Worm (Caenorhabditis elegans) whole organism, L4 larva: ENCODE data around the gene C27H5.2.
A peak's percentile ranks its signal among the peaks of the same experiment; 100 is the strongest.

ENCODE experiments used
- F10B5.3 ChIP-seq: sonication (generic microtip); optimal IDR thresholded peaks from 2 replicates; lab custom pipeline; 2016; ENCODE audit warnings: mild to moderate bottlenecking, missing genetic modification characterization, missing compliant biosample characterization
- F49E8.2 ChIP-seq: sonication (generic microtip); optimal IDR thresholded peaks from 2 replicates; lab custom pipeline; 2016; ENCODE audit warnings: missing compliant biosample characterization, mild to moderate bottlenecking, missing genetic modification characterization, borderline replicate concordance
- T26A8.4 ChIP-seq: fragments of 200-800 bp; sonication (Bioruptor generic); IDR thresholded peaks from 2 replicates; pipeline ENCODE4 v1.3.6; 2022; ENCODE audit warnings: missing genetic modification characterization, missing compliant biosample characterization
- Y75B8A.6 ChIP-seq: fragments of 200-800 bp; sonication (Bioruptor generic); IDR thresholded peaks from 2 replicates; pipeline ENCODE4 v1.3.6; 2022; ENCODE audit warnings: missing genetic modification reagents, missing genetic modification characterization, missing compliant biosample characterization
- ZK337.2 ChIP-seq: fragments of 200-800 bp; sonication (Bioruptor generic); IDR thresholded peaks from 2 replicates; pipeline ENCODE4 v1.3.6; 2022; ENCODE audit warnings: missing genetic modification reagents, missing genetic modification characterization, missing compliant biosample characterization
- attf-4 ChIP-seq: sonication (generic microtip); optimal IDR thresholded peaks from 3 replicates; lab custom pipeline; 2017; ENCODE audit warnings: missing biosample characterization, missing genetic modification characterization
- ceh-20 ChIP-seq: fragments of 200-800 bp; sonication (Bioruptor generic); IDR thresholded peaks from 2 replicates; pipeline ENCODE4 v1.3.6; 2022; ENCODE audit warnings: missing genetic modification reagents, missing genetic modification characterization, missing compliant biosample characterization
- ceh-44 ChIP-seq: fragments of 200-800 bp; sonication (Bioruptor generic); IDR thresholded peaks from 2 replicates; pipeline ENCODE4 v1.3.6; 2022; ENCODE audit warnings: missing genetic modification reagents, missing genetic modification characterization, missing compliant biosample characterization
- ctbp-1 ChIP-seq: fragments of 200-800 bp; sonication (Bioruptor generic); IDR thresholded peaks from 2 replicates; pipeline ENCODE4 v1.3.6; 2022; ENCODE audit warnings: missing genetic modification reagents, missing genetic modification characterization, missing compliant biosample characterization
- daf-12 ChIP-seq: fragments of 150-350 bp; optimal IDR thresholded peaks from 2 replicates; lab custom pipeline; 2014; ENCODE audit warnings: missing biosample characterization, missing genetic modification reagents, missing genetic modification characterization
- daf-16 ChIP-seq, 3 experiments: sonication (generic microtip); optimal IDR thresholded peaks; 2 replicates each; lab custom pipeline; 2016 to 2017; ENCODE audit warnings: missing genetic modification characterization in 3 of 3, missing genetic modification reagents in 3 of 3, mild to moderate bottlenecking in 2 of 3, missing compliant biosample characterization in 2 of 3, missing biosample characterization in 1 of 3, moderate library complexity in 1 of 3
- daf-19 ChIP-seq: fragments of 200-800 bp; sonication (Bioruptor generic); conservative IDR thresholded peaks from 2 replicates; pipeline ENCODE4 v1.3.6; 2022; ENCODE audit warnings: missing genetic modification characterization, missing compliant biosample characterization
- daf-8 ChIP-seq: fragments of 200-800 bp; sonication (Bioruptor generic); IDR thresholded peaks from 2 replicates; pipeline ENCODE4 v1.3.6; 2022; ENCODE audit warnings: missing genetic modification characterization, missing compliant biosample characterization
- dmd-6 ChIP-seq: fragments of 200-800 bp; sonication (Bioruptor generic); IDR thresholded peaks from 2 replicates; pipeline ENCODE4 v1.3.6; 2022; ENCODE audit warnings: missing genetic modification reagents, missing genetic modification characterization, missing compliant biosample characterization
- dmd-8 ChIP-seq: fragments of 200-800 bp; sonication (Bioruptor generic); IDR thresholded peaks from 2 replicates; pipeline ENCODE4 v1.3.6; 2022; ENCODE audit warnings: missing genetic modification characterization, missing compliant biosample characterization
- dmd-9 ChIP-seq: fragments of 200-800 bp; sonication (Bioruptor generic); IDR thresholded peaks from 2 replicates; pipeline ENCODE4 v1.3.6; 2022; ENCODE audit warnings: missing genetic modification reagents, missing genetic modification characterization, missing compliant biosample characterization
- dpl-1 ChIP-seq: fragments of 150-350 bp; optimal IDR thresholded peaks from 2 replicates; lab custom pipeline; 2014; ENCODE audit warnings: missing biosample characterization, missing genetic modification reagents, missing genetic modification characterization
- duxl-1 ChIP-seq: sonication (generic microtip); optimal IDR thresholded peaks from 2 replicates; lab custom pipeline; 2016; ENCODE audit warnings: mild to moderate bottlenecking, missing genetic modification characterization, moderate library complexity, missing compliant biosample characterization; ENCODE audit not compliant: poor library complexity
- egl-27 ChIP-seq: sonication (generic microtip); optimal IDR thresholded peaks from 3 replicates; lab custom pipeline; 2017; ENCODE audit warnings: missing biosample characterization, missing genetic modification reagents, missing genetic modification characterization
- egl-43 ChIP-seq: fragments of 200-800 bp; sonication (Bioruptor generic); IDR thresholded peaks from 2 replicates; pipeline ENCODE4 v1.3.6; 2022; ENCODE audit warnings: missing genetic modification reagents, missing genetic modification characterization, missing compliant biosample characterization
- hlh-11 ChIP-seq: fragments of 200-800 bp; sonication (Bioruptor generic); optimal IDR thresholded peaks from 2 replicates; lab custom pipeline; 2018; ENCODE audit warnings: mild to moderate bottlenecking, missing genetic modification characterization, missing compliant biosample characterization
- jun-1 ChIP-seq: fragments of 150-350 bp; optimal IDR thresholded peaks from 2 replicates; lab custom pipeline; 2014; ENCODE audit warnings: missing biosample characterization, missing genetic modification reagents, missing genetic modification characterization
- lin-29 ChIP-seq: fragments of 200-800 bp; sonication (Bioruptor generic); IDR thresholded peaks from 2 replicates; pipeline ENCODE4 v1.3.6; 2022; ENCODE audit warnings: missing genetic modification reagents, missing genetic modification characterization, missing compliant biosample characterization
- lir-3 ChIP-seq: sonication (generic microtip); optimal IDR thresholded peaks from 2 replicates; lab custom pipeline; 2016; ENCODE audit warnings: mild to moderate bottlenecking, missing genetic modification characterization, missing compliant biosample characterization
- madf-5 ChIP-seq, 2 experiments: fragments of 200-800 bp; sonication (Bioruptor generic); IDR thresholded peaks; 2 replicates each; pipeline ENCODE4 v1.3.6; 2022; ENCODE audit warnings: missing compliant biosample characterization in 2 of 2, missing genetic modification characterization in 2 of 2
- nhr-102 ChIP-seq: sonication (generic microtip); optimal IDR thresholded peaks from 2 replicates; lab custom pipeline; 2016; ENCODE audit warnings: mild to moderate bottlenecking, missing genetic modification characterization, moderate library complexity, missing compliant biosample characterization
- nhr-28 ChIP-seq: fragments of 150-350 bp; optimal IDR thresholded peaks from 2 replicates; lab custom pipeline; 2014; ENCODE audit warnings: missing biosample characterization, missing genetic modification characterization
- nhr-41 ChIP-seq: fragments of 200-800 bp; sonication (Bioruptor generic); IDR thresholded peaks from 2 replicates; pipeline ENCODE4 v1.3.6; 2022; ENCODE audit warnings: missing genetic modification reagents, missing genetic modification characterization, missing compliant biosample characterization
- nhr-48 ChIP-seq: sonication (generic microtip); optimal IDR thresholded peaks from 2 replicates; lab custom pipeline; 2016; ENCODE audit warnings: mild to moderate bottlenecking, missing genetic modification characterization, missing compliant biosample characterization
- nhr-76 ChIP-seq: fragments of 150-350 bp; optimal IDR thresholded peaks from 2 replicates; lab custom pipeline; 2014; ENCODE audit warnings: missing biosample characterization, missing genetic modification characterization
- pha-4 ChIP-seq, 2 experiments: fragments of 150-350 bp in 1 of 2; fragments of 200-800 bp in 1 of 2; sonication (Bioruptor generic) in 1 of 2; IDR thresholded peaks in 1 of 2; optimal IDR thresholded peaks in 1 of 2; 2 replicates each; pipeline versions ENCODE4 v1.3.6 to Lab custom; 2014 to 2022; ENCODE audit warnings: missing genetic modification characterization in 2 of 2, missing genetic modification reagents in 2 of 2, missing biosample characterization in 1 of 2, missing compliant biosample characterization in 1 of 2
- php-3 ChIP-seq: fragments of 200-800 bp; sonication (Bioruptor generic); IDR thresholded peaks from 2 replicates; pipeline ENCODE4 v1.3.6; 2022; ENCODE audit warnings: missing genetic modification reagents, missing genetic modification characterization, missing compliant biosample characterization
- pqm-1 ChIP-seq: sonication (generic microtip); optimal IDR thresholded peaks from 2 replicates; lab custom pipeline; 2017; ENCODE audit warnings: missing biosample characterization, missing genetic modification characterization
- rbr-2 ChIP-seq: sonication (generic microtip); optimal IDR thresholded peaks from 2 replicates; lab custom pipeline; 2016; ENCODE audit warnings: missing genotype, missing genetic modification characterization, missing compliant biosample characterization
- saeg-2 ChIP-seq: fragments of 200-800 bp; sonication (Bioruptor generic); IDR thresholded peaks from 2 replicates; pipeline ENCODE4 v1.3.6; 2022; ENCODE audit warnings: missing genetic modification reagents, missing genetic modification characterization, missing compliant biosample characterization
- sdz-12 ChIP-seq: fragments of 200-800 bp; sonication (Bioruptor generic); optimal IDR thresholded peaks from 2 replicates; lab custom pipeline; 2018; ENCODE audit warnings: mild to moderate bottlenecking, missing genetic modification characterization, missing compliant biosample characterization
- skn-1 ChIP-seq: fragments of 150-350 bp; optimal IDR thresholded peaks from 2 replicates; lab custom pipeline; 2014; ENCODE audit warnings: missing biosample characterization, missing genetic modification characterization
- spr-1 ChIP-seq: sonication (generic microtip); optimal IDR thresholded peaks from 2 replicates; lab custom pipeline; 2016; ENCODE audit warnings: mild to moderate bottlenecking, missing genetic modification characterization, missing compliant biosample characterization
- spr-3 ChIP-seq: fragments of 200-800 bp; sonication (Bioruptor generic); optimal IDR thresholded peaks from 2 replicates; lab custom pipeline; 2018; ENCODE audit warnings: mild to moderate bottlenecking, missing genetic modification characterization, missing compliant biosample characterization
- tag-97 ChIP-seq: fragments of 200-800 bp; sonication (Bioruptor generic); IDR thresholded peaks from 2 replicates; pipeline ENCODE4 v1.3.6; 2022; ENCODE audit warnings: missing genetic modification characterization, missing compliant biosample characterization
- unc-39 ChIP-seq: sonication (generic microtip); optimal IDR thresholded peaks from 2 replicates; lab custom pipeline; 2017; ENCODE audit warnings: missing biosample characterization, missing genetic modification characterization
- unc-62 ChIP-seq, 3 experiments: fragments of 150-350 bp in 1 of 3; sonication (generic microtip); optimal IDR thresholded peaks in 2 of 3; peaks in 1 of 3; 1 replicate in 1 of 3; 2 replicates in 2 of 3; lab custom pipeline; 2014 to 2017; ENCODE audit warnings: missing biosample characterization in 3 of 3, missing genetic modification characterization in 3 of 3, missing genetic modification reagents in 3 of 3, missing genotype in 1 of 3
- zag-1 ChIP-seq: fragments of 150-350 bp; optimal IDR thresholded peaks from 2 replicates; lab custom pipeline; 2014; ENCODE audit warnings: missing biosample characterization, missing genetic modification characterization
- zfp-3 ChIP-seq: fragments of 200-800 bp; sonication (Bioruptor generic); conservative IDR thresholded peaks from 2 replicates; pipeline ENCODE4 v1.3.6; 2022; ENCODE audit warnings: missing genetic modification reagents, missing genetic modification characterization, missing compliant biosample characterization

The C27H5.2 gene

DNA sequence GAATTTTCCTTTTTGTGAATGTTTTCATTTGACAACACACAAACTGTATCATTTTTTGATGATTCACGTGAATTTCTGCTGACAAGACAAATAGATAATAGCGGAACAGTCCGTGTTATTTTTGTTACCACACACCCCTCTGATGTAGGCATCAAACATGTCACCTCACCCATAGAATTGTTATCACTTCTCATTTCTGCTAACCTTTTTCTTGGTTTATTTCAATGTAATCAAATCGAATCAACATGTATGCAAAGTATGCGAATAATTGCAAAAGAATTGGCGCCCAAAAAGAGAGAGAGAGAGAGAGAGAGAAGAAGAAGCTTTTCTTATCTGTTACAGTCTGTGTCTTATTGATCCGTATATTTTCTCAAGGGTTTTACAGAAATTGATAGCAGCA lies 2.0 kb downstream of the C27H5.2 start (continued):
- TF ChIP-seq daf-16 (GFP tag; optimal IDR thresholded peaks at IDR 0.05; lab: Kevin White, UChicago), result no peak
- TF ChIP-seq daf-16 (tag; optimal IDR thresholded peaks at IDR 0.05; lab: Kevin White, UChicago), result peak; percentile 95
- TF ChIP-seq skn-1 (tag; lab: Kevin White, UChicago), result no peak
- no peak for TF ChIP-seq F49E8.2 (tag; lab: Kevin White, UChicago)
- TF ChIP-seq dmd-6 (GFP tag; lab: Robert Waterston, UW), result peak; percentile 78

DNA sequence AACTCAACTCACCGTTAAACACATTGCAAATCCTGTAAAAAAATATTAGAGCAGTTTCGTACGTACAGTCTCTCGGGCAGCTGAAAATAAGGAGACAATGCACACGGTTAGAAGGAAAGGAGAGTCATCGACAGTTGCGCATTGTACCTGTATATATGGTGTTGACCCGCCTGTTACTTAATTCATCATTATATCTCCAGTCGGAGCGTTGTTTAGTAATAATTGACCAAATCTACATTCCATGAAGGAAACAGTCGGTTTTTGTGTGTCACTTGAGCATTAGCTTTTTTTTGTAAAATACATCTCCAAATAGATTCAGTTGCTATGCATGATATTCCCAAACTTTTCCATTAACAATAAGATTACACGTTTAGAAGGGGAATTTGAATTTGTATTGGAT lies 6.1 kb downstream of the C27H5.2 start, which contains the start of gene C27H5.12:
TSS of gene C27H5.12 (minus strand) at position 101 of the 400 bp plus-strand sequence.
- TF ChIP-seq pha-4 (GFP tag; IDR thresholded peaks at IDR 0.05; lab: Robert Waterston, UW), result no peak
- TF ChIP-seq pha-4 (tag; optimal IDR thresholded peaks at IDR 0.05; lab: Kevin White, UChicago), result no peak
- TF ChIP-seq unc-62 (GFP tag; optimal IDR thresholded peaks at IDR 0.05 in 1 of 2; lab: Kevin White, UChicago), result peak in 1 of 2 experiments; percentile 30
- no peak for TF ChIP-seq unc-62 (tag; optimal IDR thresholded peaks at IDR 0.05; lab: Kevin White, UChicago)
- TF ChIP-seq ctbp-1, result no peak
- no peak for TF ChIP-seq saeg-2 (GFP tag; lab: Robert Waterston, UW)
- no peak for TF ChIP-seq ceh-20

ce11 chrII:7165749-7166148 lies 10.4 kb downstream of the C27H5.2 start, which contains the start of gene mfsd-13.2:
TSS of gene mfsd-13.2 (minus strand) at chrII:7165849.
- peak in 1 of 2 experiments; percentile 76 for TF ChIP-seq unc-62 (GFP tag; optimal IDR thresholded peaks at IDR 0.05 in 1 of 2; lab: Kevin White, UChicago)
- TF ChIP-seq unc-62 (tag; optimal IDR thresholded peaks at IDR 0.05; lab: Kevin White, UChicago), result no peak
- no peak for TF ChIP-seq nhr-28 (tag; lab: Kevin White, UChicago)
- TF ChIP-seq, all 104 proteins: peak for 1

DNA sequence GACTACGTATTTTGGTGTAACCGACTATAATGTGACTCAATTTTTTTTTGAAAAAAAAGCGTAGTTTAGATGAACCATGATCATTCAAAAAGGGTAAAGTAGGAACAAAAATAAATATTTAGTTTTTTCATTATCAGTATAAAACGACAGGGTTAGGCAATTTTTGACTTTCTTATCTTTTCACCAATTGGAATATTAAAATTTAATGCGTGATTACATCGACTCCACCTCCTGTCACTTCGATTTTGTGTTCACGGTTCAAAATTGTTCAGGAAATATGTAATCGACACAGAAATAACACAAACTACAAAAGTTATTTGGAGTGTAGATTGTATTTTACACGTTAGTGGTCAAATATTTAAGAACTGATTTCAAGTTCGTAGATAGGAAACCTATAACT lies 11.4 kb downstream of the C27H5.2 start:
- TF ChIP-seq nhr-48 (peak; percentile 12), lin-29 (GFP tag; lab: Robert Waterston, UW) (no peak), nhr-41 (GFP tag; lab: Robert Waterston, UW) (no peak), lir-3 (tag; lab: Kevin White, UChicago) (no peak), dmd-6 (GFP tag; lab: Robert Waterston, UW) (peak; percentile 91), T26A8.4 (GFP tag; lab: Robert Waterston, UW) (no peak), duxl-1 (tag; lab: Kevin White, UChicago) (no peak), dmd-8 (GFP tag; lab: Robert Waterston, UW) (no peak), hlh-11 (tag; lab: Kevin White, UChicago) (peak; percentile 60), F10B5.3 (no peak), ZK337.2 (GFP tag; lab: Robert Waterston, UW) (no peak), madf-5 (GFP tag; IDR thresholded peaks at IDR 0.05; lab: Robert Waterston, UW) (no peak), tag-97 (no peak), daf-12 (tag; lab: Kevin White, UChicago) (no peak), nhr-102 (tag; lab: Kevin White, UChicago) (peak; percentile 46), attf-4 (tag; lab: Kevin White, UChicago) (no peak), spr-3 (no peak), spr-1 (tag; lab: Kevin White, UChicago) (no peak), zag-1 (no peak), pqm-1 (tag; lab: Kevin White, UChicago) (peak; percentile 92), daf-8 (no peak), rbr-2 (tag; lab: Kevin White, UChicago) (no peak), sdz-12 (GFP tag; lab: Kevin White, UChicago) (no peak), Y75B8A.6 (GFP tag; lab: Robert Waterston, UW) (no peak), egl-43 (no peak), egl-27 (tag; lab: Kevin White, UChicago) (no peak), daf-19 (GFP tag; lab: Robert Waterston, UW) (no peak), unc-39 (no peak), zfp-3 (no peak), dpl-1 (GFP tag; lab: Kevin White, UChicago) (no peak), skn-1 (tag; lab: Kevin White, UChicago) (no peak), jun-1 (no peak), nhr-76 (tag; lab: Kevin White, UChicago) (no peak), ceh-44 (GFP tag; lab: Robert Waterston, UW) (no peak), php-3 (GFP tag; lab: Robert Waterston, UW) (peak; percentile 90), dmd-9 (GFP tag; lab: Robert Waterston, UW) (no peak)
